Worm (Caenorhabditis elegans): Measurements from ENCODE around the gene ipla-3.

The ipla-3 gene

DNA sequence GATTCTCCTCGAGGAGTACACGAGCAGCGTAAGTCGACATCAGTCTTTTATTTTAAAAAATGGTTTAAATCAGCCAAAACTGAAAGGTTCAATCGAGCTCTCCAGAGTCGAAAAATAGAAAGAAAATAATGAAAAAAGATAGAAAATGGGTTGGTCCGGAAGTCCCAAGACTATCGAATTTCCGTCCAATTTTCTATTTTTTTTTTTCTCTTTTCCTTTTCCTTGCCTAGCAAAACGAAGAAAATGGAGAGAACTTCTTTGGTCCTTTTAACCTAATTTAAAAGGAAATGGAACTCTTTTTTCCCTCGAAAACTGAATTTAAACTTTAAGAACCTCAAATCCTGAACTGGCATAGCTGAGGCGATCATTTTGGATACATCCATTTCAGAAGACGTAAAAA is 10.3 kb upstream of the ipla-3 start:
- TF ChIP-seq tbx-2 (tag; optimal IDR thresholded peaks at IDR 0.05) (peak; percentile 7), irx-1 (tag; optimal IDR thresholded peaks at IDR 0.05) (peak; percentile 2), fkh-10 (GFP tag; optimal IDR thresholded peaks at IDR 0.05) (peak; percentile 65), ceh-82 (tag; optimal IDR thresholded peaks at IDR 0.05) (no peak), ces-1 (GFP tag; optimal IDR thresholded peaks at IDR 0.05) (peak; percentile 33)

DNA sequence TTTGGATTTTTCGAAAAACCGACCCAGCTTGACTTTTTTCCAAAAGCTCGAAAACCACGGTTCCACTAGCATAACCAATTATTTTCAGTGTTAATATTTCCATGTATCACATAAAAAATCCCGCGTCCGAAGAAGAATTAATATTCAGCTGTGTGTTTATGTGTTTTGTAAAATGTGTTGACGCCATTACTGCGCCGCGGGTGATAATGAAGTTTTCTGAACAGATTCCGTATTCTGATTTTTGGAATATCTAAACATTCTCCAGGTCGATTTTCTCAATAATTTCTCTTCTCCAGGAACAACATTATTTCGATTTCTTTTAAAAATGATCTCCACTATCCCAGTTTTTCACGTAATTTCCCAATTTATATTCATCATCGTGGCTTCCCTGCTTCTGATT is 5.6 kb upstream of the ipla-3 start, which contains the start of gene srxa-6:
TSS of gene srxa-6 (plus strand) at position 301 of the 400 bp plus-strand sequence.
- TF ChIP-seq pax-3 (tag; optimal IDR thresholded peaks at IDR 0.05) = no peak
- no peak for TF ChIP-seq hlh-17 (GFP tag; optimal IDR thresholded peaks at IDR 0.05; ENCODE audit: borderline replicate concordance)

DNA sequence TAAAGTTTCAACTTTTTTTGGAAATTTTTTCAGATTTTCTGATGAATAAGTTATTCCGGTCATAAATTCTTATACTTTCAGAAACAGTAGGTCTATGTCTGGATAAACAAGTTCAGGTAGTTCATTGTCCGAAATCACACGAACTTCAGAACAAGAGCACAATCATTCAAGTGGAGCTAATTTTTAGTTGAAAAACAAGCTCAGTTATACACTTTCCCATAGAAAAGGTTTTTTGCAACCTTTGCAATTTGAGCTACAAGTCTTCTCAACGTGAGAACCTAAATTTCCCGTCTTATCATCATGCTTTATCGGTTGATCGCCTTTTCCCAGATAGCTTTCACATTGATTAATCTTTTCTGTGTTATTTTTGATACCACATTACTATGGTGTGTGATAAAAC is 2.7 kb upstream of the ipla-3 start, which contains the start of gene srxa-1:
TSS of gene srxa-1 (plus strand) at position 301 of the 400 bp plus-strand sequence.
- no peak for TF ChIP-seq unc-30 (tag; optimal IDR thresholded peaks at IDR 0.05)

DNA sequence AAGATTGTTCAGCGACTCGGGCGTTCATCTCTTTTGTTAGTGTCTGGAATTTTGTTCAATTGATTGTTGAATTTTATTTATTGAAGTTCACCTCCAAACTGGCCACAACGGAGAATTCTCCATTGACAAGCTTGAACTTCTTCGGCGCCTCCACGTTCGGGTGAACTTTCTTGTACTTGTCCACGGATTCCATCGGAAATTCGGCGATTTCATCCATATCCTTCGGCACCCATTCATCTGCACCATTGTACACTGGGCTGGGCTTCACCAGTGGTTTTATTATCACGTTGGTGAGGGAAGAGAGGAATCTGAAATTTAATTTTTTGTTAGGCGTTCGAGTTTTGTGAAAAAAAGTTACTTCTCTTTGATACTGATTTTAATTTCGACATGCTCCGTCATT is 1.6 kb downstream of the ipla-3 start:
- TF ChIP-seq C16A3.4 (tag; optimal IDR thresholded peaks at IDR 0.05) (no peak), lir-3 (tag; optimal IDR thresholded peaks at IDR 0.05; ENCODE audit: poor library complexity) (no peak), hpl-2 (GFP tag; optimal IDR thresholded peaks at IDR 0.05) (no peak), jun-1 (tag; optimal IDR thresholded peaks at IDR 0.05) (no peak), ceh-8 (GFP tag; optimal IDR thresholded peaks at IDR 0.05) (no peak), lin-39 (tag; optimal IDR thresholded peaks at IDR 0.05) (no peak), ama-1 (optimal IDR thresholded peaks at IDR 0.05) (no peak), Y116A8C.19 (tag; optimal IDR thresholded peaks at IDR 0.05; ENCODE audit: borderline replicate concordance) (no peak), efl-3 (GFP tag; optimal IDR thresholded peaks at IDR 0.05) (no peak), swsn-7 (tag; optimal IDR thresholded peaks at IDR 0.05) (no peak), efl-1 (optimal IDR thresholded peaks at IDR 0.05) (no peak), efl-1 (GFP tag; optimal IDR thresholded peaks at IDR 0.05 in 1 of 2) (no peak), nhr-47 (tag; optimal IDR thresholded peaks at IDR 0.05) (no peak), F16B12.6 (tag; optimal IDR thresholded peaks at IDR 0.05) (no peak), egl-13 (tag; optimal IDR thresholded peaks at IDR 0.05) (no peak), elt-2 (tag; optimal IDR thresholded peaks at IDR 0.05) (no peak), unc-62 (GFP tag; optimal IDR thresholded peaks at IDR 0.05) (no peak)

DNA sequence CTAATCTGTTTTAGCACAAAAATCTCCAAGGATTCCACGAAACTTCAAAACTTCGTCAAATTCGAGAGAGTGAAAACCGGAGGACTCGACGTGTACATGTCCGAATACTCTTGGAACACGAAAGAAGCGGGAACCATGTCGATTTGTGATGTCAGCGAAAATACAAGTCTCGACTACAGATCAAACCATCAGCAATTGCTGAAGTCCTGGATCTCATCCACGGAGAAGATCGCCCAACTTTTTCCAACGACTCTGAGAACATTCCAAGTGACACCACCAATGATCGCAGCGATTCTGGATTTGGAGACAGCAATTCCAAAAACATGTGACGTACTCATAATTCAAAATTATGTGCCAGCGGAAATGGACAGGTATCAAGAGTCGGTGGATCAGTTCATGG is 6.6 kb downstream of the ipla-3 start:
- TF ChIP-seq efl-1 (optimal IDR thresholded peaks at IDR 0.05) (no peak), efl-1 (GFP tag; optimal IDR thresholded peaks at IDR 0.05 in 1 of 2) (peak in 1 of 2 experiments; percentile 58), hlh-4 (tag; optimal IDR thresholded peaks at IDR 0.05) (no peak), dsc-1 (tag; optimal IDR thresholded peaks at IDR 0.05) (no peak), vab-15 (tag; optimal IDR thresholded peaks at IDR 0.05) (no peak), xbp-1 (tag; optimal IDR thresholded peaks at IDR 0.05) (no peak), F16B12.6 (tag; optimal IDR thresholded peaks at IDR 0.05) (no peak)

DNA sequence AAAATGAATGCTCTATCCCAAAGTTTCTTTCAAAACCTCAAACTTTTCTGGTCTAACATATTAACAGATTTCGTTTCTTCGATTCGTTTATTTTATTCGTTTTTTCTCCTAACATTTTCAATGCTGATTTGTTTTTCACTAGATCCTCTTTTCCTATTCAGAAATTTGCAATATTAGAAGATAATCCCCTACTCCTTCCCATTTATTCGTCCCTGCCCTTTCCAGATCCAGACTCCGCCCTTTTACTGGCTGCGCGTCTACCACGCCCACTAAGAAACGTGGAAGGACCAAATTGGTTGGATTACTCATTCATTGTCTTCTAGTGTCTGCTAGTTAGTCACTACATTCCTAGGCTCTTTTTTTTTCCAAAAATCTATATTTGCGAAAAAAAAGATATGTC is 7.1 kb downstream of the ipla-3 start, which contains the start of gene Y44A6C.2:
TSS of gene Y44A6C.2 (plus strand) at position 301 of the 400 bp plus-strand sequence.
- TF ChIP-seq nhr-76 (tag; optimal IDR thresholded peaks at IDR 0.05) = no peak
- no peak for TF ChIP-seq irx-1 (tag; optimal IDR thresholded peaks at IDR 0.05)
- TF ChIP-seq ceh-90 (tag; optimal IDR thresholded peaks at IDR 0.05) = no peak
- no peak for TF ChIP-seq Y116A8C.19 (tag; optimal IDR thresholded peaks at IDR 0.05; ENCODE audit: borderline replicate concordance)
- TF ChIP-seq hpl-2 (GFP tag; optimal IDR thresholded peaks at IDR 0.05) = no peak
- TF ChIP-seq nhr-28 (tag; optimal IDR thresholded peaks at IDR 0.05) = no peak
- no peak for TF ChIP-seq egl-27 (tag; optimal IDR thresholded peaks at IDR 0.05)
- TF ChIP-seq nhr-90 (tag; optimal IDR thresholded peaks at IDR 0.05; ENCODE audit: poor library complexity) = no peak
